Fruit fly (Drosophila melanogaster): Measurements from ENCODE around the gene CG4045.

CG4045 gene

DNA sequence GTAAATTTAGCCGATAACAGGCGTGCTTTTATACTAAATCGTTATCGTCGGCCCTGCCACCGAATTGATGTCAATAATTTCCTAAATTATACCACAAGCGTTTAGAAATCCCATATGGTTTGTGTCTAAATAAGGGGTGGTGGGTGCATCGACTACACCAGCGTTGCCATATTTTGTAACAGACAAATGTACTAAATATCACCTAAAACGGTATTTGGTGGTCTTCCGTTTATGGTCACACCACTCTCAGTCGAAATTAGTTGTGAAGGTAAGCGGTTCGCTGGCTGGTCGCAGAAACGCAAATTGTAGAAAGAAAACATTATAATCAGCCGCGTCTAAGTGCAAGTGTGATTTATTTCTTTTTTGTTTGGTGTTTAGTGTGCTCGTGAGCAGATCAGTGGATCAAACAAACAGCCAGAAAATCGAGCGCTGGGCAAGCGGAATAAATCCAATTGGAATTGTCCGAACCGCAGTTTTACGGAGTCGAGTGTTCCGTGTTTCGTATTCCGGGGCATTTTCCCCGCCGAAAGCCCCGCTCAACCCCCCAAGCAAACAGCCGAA lies 4.7 kb upstream of the CG4045 start, which contains the start of the genes CG16903 and Unc-76 (continued):
- TF ChIP-seq CG4282 (GFP tag; optimal IDR thresholded peaks at IDR 0.05) (peak; percentile 40), crc (GFP tag; optimal IDR thresholded peaks at IDR 0.05) (no peak), Dll (GFP tag; IDR thresholded peaks at IDR 0.05; ENCODE audit: partially characterized antibody) (peak; percentile 40; the same call in 2 of the 4 replicates), gem (tag; optimal IDR thresholded peaks at IDR 0.05) (no peak), Six4 (GFP tag; optimal IDR thresholded peaks at IDR 0.05) (peak; percentile 7), Ptx1 (GFP tag; IDR thresholded peaks at IDR 0.05) (no peak), Sry-δ (GFP tag; optimal IDR thresholded peaks at IDR 0.05) (peak; percentile 77), onecut (GFP tag; IDR thresholded peaks at IDR 0.05) (peak; percentile 16; the same call in 1 of the 2 replicates), CG5180 (GFP tag; optimal IDR thresholded peaks at IDR 0.05) (peak; percentile 27), Jarid2 (GFP tag; optimal IDR thresholded peaks at IDR 0.05) (peak; percentile 96), unc-4 (GFP tag; IDR thresholded peaks at IDR 0.05; ENCODE audit: partially characterized antibody) (peak; percentile 55; the same call in 1 of the 2 replicates), CG4424 (GFP tag; optimal IDR thresholded peaks at IDR 0.05) (no peak), Bteb2 (GFP tag; optimal IDR thresholded peaks at IDR 0.05) (peak; percentile 1), Nf-YC (tag; optimal IDR thresholded peaks at IDR 0.05) (peak; percentile 60), CG32767 (GFP tag; IDR thresholded peaks at IDR 0.05) (no peak), CG7839 (tag; optimal IDR thresholded peaks at IDR 0.05) (peak; percentile 20), btn (GFP tag; optimal IDR thresholded peaks at IDR 0.05) (no peak), esg (GFP tag; conservative IDR thresholded peaks at IDR 0.05) (no peak), sqz (GFP tag; optimal IDR thresholded peaks at IDR 0.05) (peak; percentile 76), Asciz (GFP tag; optimal IDR thresholded peaks at IDR 0.05) (peak; percentile 4), Atf6 (GFP tag; IDR thresholded peaks at IDR 0.05) (peak; percentile 24; the same call in 1 of the 2 replicates), Chrac-16 (GFP tag; optimal IDR thresholded peaks at IDR 0.05) (no peak), tup (GFP tag; optimal IDR thresholded peaks at IDR 0.05) (no peak), CG9797 (GFP tag; optimal IDR thresholded peaks at IDR 0.05) (peak; percentile 100), stwl (tag; optimal IDR thresholded peaks at IDR 0.05) (peak; percentile 75), CG10543 (GFP tag; optimal IDR thresholded peaks at IDR 0.05) (peak; percentile 55), Dbx (GFP tag; IDR thresholded peaks at IDR 0.05) (peak; percentile 52; the same call in 2 of the 3 replicates), CG3281 (GFP tag; optimal IDR thresholded peaks at IDR 0.05) (peak; percentile 36), Dad (GFP tag; optimal IDR thresholded peaks at IDR 0.05) (peak; percentile 24), ttk (GFP tag; IDR thresholded peaks at IDR 0.05) (peak; percentile 22; the same call in 1 of the 2 replicates), mam (GFP tag; optimal IDR thresholded peaks at IDR 0.05) (no peak), wdn (GFP tag; IDR thresholded peaks at IDR 0.05) (no peak), kah (GFP tag; optimal IDR thresholded peaks at IDR 0.05) (peak; percentile 52), pfk (GFP tag; optimal IDR thresholded peaks at IDR 0.05) (peak; percentile 64), gfzf (GFP tag; optimal IDR thresholded peaks at IDR 0.05) (peak; percentile 100), CG15269 (tag; optimal IDR thresholded peaks at IDR 0.05) (peak; percentile 38), phol (tag; optimal IDR thresholded peaks at IDR 0.05) (peak; percentile 71), pzg (GFP tag; optimal IDR thresholded peaks at IDR 0.05) (peak; percentile 100), H15 (GFP tag; IDR thresholded peaks at IDR 0.05) (no peak), CG8765 (GFP tag; IDR thresholded peaks at IDR 0.05) (no peak), fd3F (GFP tag; optimal IDR thresholded peaks at IDR 0.05) (no peak), Dp (GFP tag; optimal IDR thresholded peaks at IDR 0.05) (peak; percentile 65), tap (tag; optimal IDR thresholded peaks at IDR 0.05) (peak; percentile 28), psq (GFP tag; optimal IDR thresholded peaks at IDR 0.05) (no peak), PHDP (tag; optimal IDR thresholded peaks at IDR 0.05) (peak; percentile 59), CG3163 (GFP tag; optimal IDR thresholded peaks at IDR 0.05) (peak; percentile 25), CG7357 (GFP tag; IDR thresholded peaks at IDR 0.05) (no peak), inv (GFP tag; IDR thresholded peaks at IDR 0.05; ENCODE audit: partially characterized antibody) (peak; percentile 26; the same call in 1 of the 2 replicates), nmo (GFP tag; optimal IDR thresholded peaks at IDR 0.05) (peak; percentile 70), sob (GFP tag; IDR thresholded peaks at IDR 0.05) (peak; percentile 71)

All from whole organism, embryonic.